Worm (Caenorhabditis elegans): ENCODE measurements around the gene fip-1.

The fip-1 gene

DNA sequence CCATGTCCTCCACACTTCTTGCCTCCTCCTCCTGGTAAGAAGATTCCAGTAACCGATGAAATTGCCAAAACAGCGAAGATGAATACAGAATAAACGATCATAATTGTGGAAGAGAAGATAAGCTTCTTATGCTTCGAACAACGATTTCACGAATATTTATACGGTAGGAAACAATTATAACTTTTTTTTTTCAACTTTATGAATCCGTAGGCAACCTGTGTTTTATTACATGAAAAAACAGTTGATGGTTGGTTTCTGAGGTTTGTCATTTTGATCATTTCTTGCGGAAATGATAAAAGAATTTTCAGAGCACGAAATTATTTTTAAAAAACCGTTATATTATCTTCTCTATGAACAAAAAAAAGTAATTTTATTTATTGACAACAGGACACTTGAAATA, 48.7 kb upstream of the fip-1 start, which contains the start of gene fipr-16:
fipr-16 (minus strand) TSS at position 101 of the 400 bp plus-strand sequence.
- TF ChIP-seq lin-40 (tag; optimal IDR thresholded peaks at IDR 0.05): no peak
- no peak for TF ChIP-seq hmg-20 (GFP tag; IDR thresholded peaks at IDR 0.05)
- TF ChIP-seq nfya-2 (GFP tag; IDR thresholded peaks at IDR 0.05): no peak
- TF ChIP-seq rcor-1 (GFP tag; IDR thresholded peaks at IDR 0.05): no peak
- TF ChIP-seq ets-4 (GFP tag; optimal IDR thresholded peaks at IDR 0.05): no peak
- TF ChIP-seq nhr-90 (tag; optimal IDR thresholded peaks at IDR 0.05): no peak
- no peak for TF ChIP-seq aptf-2 (GFP tag; conservative IDR thresholded peaks at IDR 0.05)
- TF ChIP-seq rpc-1 (optimal IDR thresholded peaks at IDR 0.05): no peak
- no peak for TF ChIP-seq rpc-1 (tag; optimal IDR thresholded peaks at IDR 0.05)
- no peak for TF ChIP-seq egl-44 (GFP tag; IDR thresholded peaks at IDR 0.05)
- TF ChIP-seq atf-7 (tag; optimal IDR thresholded peaks at IDR 0.05): no peak
- TF ChIP-seq pbrm-1 (GFP tag; IDR thresholded peaks at IDR 0.05): no peak
- TF ChIP-seq snpc-1.1 (tag; optimal IDR thresholded peaks at IDR 0.05; ENCODE audit: insufficient read depth): no peak
- TF ChIP-seq ceh-58 (GFP tag; IDR thresholded peaks at IDR 0.05): no peak
- no peak for TF ChIP-seq Y95B8A.8 (GFP tag; IDR thresholded peaks at IDR 0.05)
- TF ChIP-seq sptf-2 (GFP tag; optimal IDR thresholded peaks at IDR 0.05): no peak

DNA sequence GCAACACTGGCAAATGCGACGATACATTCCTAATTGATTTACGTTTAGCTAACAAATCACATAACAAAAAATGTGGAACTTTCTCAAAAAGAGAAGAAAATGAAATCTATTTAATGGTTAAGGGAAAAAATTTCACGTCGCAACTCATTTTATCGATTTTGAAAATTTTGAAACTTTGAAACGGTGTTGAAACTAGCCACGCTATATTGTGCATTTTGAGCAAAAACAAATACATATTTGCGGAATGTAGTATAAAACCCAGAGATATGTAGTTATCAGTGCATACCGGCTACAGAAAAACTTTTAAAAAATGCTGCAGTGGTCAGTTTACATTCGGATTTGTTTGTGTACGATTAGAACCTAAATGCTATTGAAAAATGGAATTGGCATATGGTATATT, 45.9 kb upstream of the fip-1 start, which contains the start of gene C06E1.7:
C06E1.7 (minus strand) TSS at position 101 of the 400 bp plus-strand sequence.
- TF ChIP-seq C06A6.2 (GFP tag; conservative IDR thresholded peaks at IDR 0.05): no peak
- no peak for TF ChIP-seq die-1 (tag; optimal IDR thresholded peaks at IDR 0.05)
- TF ChIP-seq rec-8 (tag; optimal IDR thresholded peaks at IDR 0.05): no peak
- no peak for TF ChIP-seq D2030.7 (GFP tag; IDR thresholded peaks at IDR 0.05)
- no peak for TF ChIP-seq ceh-91 (GFP tag; IDR thresholded peaks at IDR 0.05)
- TF ChIP-seq ceh-79 (tag; optimal IDR thresholded peaks at IDR 0.05): no peak
- TF ChIP-seq hmg-20 (GFP tag; IDR thresholded peaks at IDR 0.05): no peak
- TF ChIP-seq madf-3 (GFP tag; IDR thresholded peaks at IDR 0.05): no peak
- TF ChIP-seq fkh-3 (tag; optimal IDR thresholded peaks at IDR 0.05): no peak
- no peak for TF ChIP-seq F22D6.2 (tag; optimal IDR thresholded peaks at IDR 0.05)

DNA sequence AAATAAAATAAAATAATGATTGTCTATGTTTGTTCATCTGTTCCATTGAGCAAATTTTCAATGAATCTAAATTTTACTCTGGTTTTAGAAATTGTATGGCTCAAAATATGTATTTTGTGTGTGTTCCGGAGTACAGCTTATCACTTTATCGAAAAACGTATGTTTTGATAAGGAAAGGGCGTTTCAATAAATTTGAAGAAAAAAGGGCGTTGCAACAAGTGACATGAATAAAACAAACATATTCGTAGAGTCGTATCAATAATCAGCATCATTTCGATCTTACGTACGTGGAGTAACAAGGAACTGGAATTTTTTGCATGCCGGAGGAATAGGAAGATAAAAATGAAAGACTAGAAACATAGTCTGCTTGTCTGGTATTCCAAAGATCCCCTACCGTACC, 45.5 kb upstream of the fip-1 start:
- no peak for TF ChIP-seq hrde-1 (tag; optimal IDR thresholded peaks at IDR 0.05; ENCODE audit: borderline replicate concordance)
- TF ChIP-seq nhr-80 (tag; optimal IDR thresholded peaks at IDR 0.05): peak; percentile 55

DNA sequence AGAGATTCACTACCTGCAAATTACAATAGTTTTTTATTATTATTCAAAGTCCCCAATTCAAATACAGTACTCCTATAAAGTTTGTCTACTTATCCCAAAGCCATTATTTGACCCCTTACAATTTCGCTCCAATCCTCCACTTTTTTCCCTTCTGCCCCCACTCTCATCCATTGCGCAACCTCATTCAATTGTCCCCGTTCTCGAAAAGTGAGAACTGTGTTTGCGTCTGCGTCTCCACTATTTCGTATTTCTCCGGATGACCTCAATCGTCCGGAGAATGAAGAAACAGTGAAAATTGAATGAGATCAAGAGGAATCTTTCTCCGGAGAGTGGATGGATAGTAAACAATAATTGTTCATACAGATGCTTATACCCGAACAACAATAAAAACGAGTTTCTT, 42.9 kb upstream of the fip-1 start:
- TF ChIP-seq rcor-1 (GFP tag; IDR thresholded peaks at IDR 0.05) (no peak), C06A6.2 (GFP tag; conservative IDR thresholded peaks at IDR 0.05) (no peak), hrde-1 (tag; optimal IDR thresholded peaks at IDR 0.05; ENCODE audit: borderline replicate concordance) (no peak), F57C9.4 (tag; optimal IDR thresholded peaks at IDR 0.05) (no peak), ztf-28 (GFP tag; IDR thresholded peaks at IDR 0.05) (no peak), dpff-1 (tag; optimal IDR thresholded peaks at IDR 0.05) (no peak), gei-17 (GFP tag; optimal IDR thresholded peaks at IDR 0.05) (no peak), aptf-2 (GFP tag; conservative IDR thresholded peaks at IDR 0.05) (no peak), T07F8.4 (tag; optimal IDR thresholded peaks at IDR 0.05) (no peak), lin-54 (GFP tag; optimal IDR thresholded peaks at IDR 0.05) (no peak), B0336.3 (GFP tag; IDR thresholded peaks at IDR 0.05) (no peak), ceh-79 (tag; optimal IDR thresholded peaks at IDR 0.05) (no peak), egl-18 (GFP tag; IDR thresholded peaks at IDR 0.05) (no peak), F57A8.1 (GFP tag; optimal IDR thresholded peaks at IDR 0.05) (no peak), ceh-100 (GFP tag; IDR thresholded peaks at IDR 0.05) (no peak), pbrm-1 (GFP tag; IDR thresholded peaks at IDR 0.05) (no peak), unc-130 (GFP tag; optimal IDR thresholded peaks at IDR 0.05) (no peak), pha-4 (tag; optimal IDR thresholded peaks at IDR 0.05) (no peak)

All from whole organism, young adult.